Worm (Caenorhabditis elegans): Measurements from ENCODE around the gene K02C4.3.

Gene K02C4.3

ce11 chrII:8039416-8039815 is 47.2 kb downstream of the K02C4.3 start, which contains the start of the genes ubh-4 and algn-6:
Gene ubh-4 (minus strand): TSS chrII:8039597.
Gene algn-6 (plus strand): TSS chrII:8039802.
- TF ChIP-seq W03F9.2 (tag; optimal IDR thresholded peaks at IDR 0.05), result peak; percentile 77
- TF ChIP-seq him-1 (tag; optimal IDR thresholded peaks at IDR 0.05), result no peak

ce11 chrII:8037863-8038262 is 48.8 kb downstream of the K02C4.3 start, which contains the start of gene C08B11.9:
Gene C08B11.9 (minus strand): TSS chrII:8038169.
- no peak for TF ChIP-seq W03F9.2 (tag; optimal IDR thresholded peaks at IDR 0.05)
- no peak for TF ChIP-seq dao-5 (tag; optimal IDR thresholded peaks at IDR 0.05)
- no peak for TF ChIP-seq him-1 (tag; optimal IDR thresholded peaks at IDR 0.05)

ce11 chrII:8037246-8037645 is 49.4 kb downstream of the K02C4.3 start, which contains the start of gene arp-6:
Gene arp-6 (minus strand): TSS chrII:8037346.
- TF ChIP-seq him-1 (tag; optimal IDR thresholded peaks at IDR 0.05) (no peak), W03F9.2 (tag; optimal IDR thresholded peaks at IDR 0.05) (no peak), dao-5 (tag; optimal IDR thresholded peaks at IDR 0.05) (no peak)

- TF ChIP-seq W03F9.2 (tag; optimal IDR thresholded peaks at IDR 0.05) (no peak), dao-5 (tag; optimal IDR thresholded peaks at IDR 0.05) (no peak), him-1 (tag; optimal IDR thresholded peaks at IDR 0.05) (no peak)
These were observed 51.0 kb downstream of the K02C4.3 start, which contains the start of gene sap-49 for ce11 chrII:8035667-8036066. Gene sap-49 (minus strand): TSS chrII:8035767.

- TF ChIP-seq him-1 (tag; optimal IDR thresholded peaks at IDR 0.05), result no peak
- TF ChIP-seq dao-5 (tag; optimal IDR thresholded peaks at IDR 0.05), result no peak
- TF ChIP-seq W03F9.2 (tag; optimal IDR thresholded peaks at IDR 0.05), result no peak
These were observed 52.0 kb downstream of the K02C4.3 start for ce11 chrII:8034617-8035016.

- TF ChIP-seq dao-5 (tag; optimal IDR thresholded peaks at IDR 0.05) (no peak), him-1 (tag; optimal IDR thresholded peaks at IDR 0.05) (no peak), W03F9.2 (tag; optimal IDR thresholded peaks at IDR 0.05) (no peak)
These were observed 52.6 kb downstream of the K02C4.3 start for ce11 chrII:8034008-8034407.

ce11 chrII:8032657-8033056 is 54.0 kb downstream of the K02C4.3 start, which contains the start of gene nrf-6:
Gene nrf-6 (minus strand): TSS chrII:8032708.
- TF ChIP-seq dao-5 (tag; optimal IDR thresholded peaks at IDR 0.05) (no peak), W03F9.2 (tag; optimal IDR thresholded peaks at IDR 0.05) (no peak), him-1 (tag; optimal IDR thresholded peaks at IDR 0.05) (no peak)

All from whole organism, L4/young adult.